Worm (Caenorhabditis elegans) whole organism, early embryonic: ENCODE results near the gene F35A5.1.

Experiments
- aly-1 ChIP-seq: sonication (generic microtip); optimal IDR thresholded peaks from 2 replicates; lab custom pipeline; 2016; ENCODE audit warnings: missing genetic modification characterization, missing compliant biosample characterization
- ama-1 ChIP-seq: fragments of 150-350 bp; optimal IDR thresholded peaks from 2 replicates; lab custom pipeline; 2014
- ceh-13 ChIP-seq: fragments of 200-800 bp; sonication (Bioruptor generic); optimal IDR thresholded peaks from 2 replicates; lab custom pipeline; 2018; ENCODE audit warnings: mild to moderate bottlenecking, missing genetic modification characterization, missing compliant biosample characterization
- ceh-36 ChIP-seq: sonication (generic microtip); optimal IDR thresholded peaks from 2 replicates; lab custom pipeline; 2016; ENCODE audit warnings: missing genetic modification characterization, inconsistent platforms, missing compliant biosample characterization
- ets-7 ChIP-seq: sonication (generic microtip); optimal IDR thresholded peaks from 2 replicates; lab custom pipeline; 2016; ENCODE audit warnings: missing genotype, missing genetic modification characterization, missing compliant biosample characterization
- flt-1 ChIP-seq: fragments of 200-800 bp; sonication (Bioruptor generic); IDR thresholded peaks from 2 replicates; pipeline ENCODE4 v1.3.6; 2022; ENCODE audit warnings: missing genetic modification characterization, missing compliant biosample characterization
- hmbx-1 ChIP-seq: sonication (generic microtip); optimal IDR thresholded peaks from 2 replicates; lab custom pipeline; 2016; ENCODE audit warnings: mild to moderate bottlenecking, missing genetic modification characterization, missing compliant biosample characterization
- hmg-4 ChIP-seq: fragments of 200-800 bp; sonication (Bioruptor generic); optimal IDR thresholded peaks from 2 replicates; lab custom pipeline; 2018; ENCODE audit warnings: mild to moderate bottlenecking, missing genetic modification characterization, missing compliant biosample characterization
- hnd-1 ChIP-seq: sonication (generic microtip); optimal IDR thresholded peaks from 2 replicates; lab custom pipeline; 2016; ENCODE audit warnings: missing genetic modification characterization, missing compliant biosample characterization
- scrt-1 ChIP-seq: fragments of 200-800 bp; sonication (Bioruptor generic); IDR thresholded peaks from 2 replicates; pipeline ENCODE4 v1.3.6; 2022; ENCODE audit warnings: missing genetic modification characterization, missing compliant biosample characterization
- sea-1 ChIP-seq: fragments of 200-800 bp; sonication (Bioruptor generic); conservative IDR thresholded peaks from 2 replicates; pipeline ENCODE4 v1.3.6; 2022; ENCODE audit warnings: missing genetic modification characterization, missing compliant biosample characterization
- tbx-11 ChIP-seq: fragments of 200-800 bp; sonication (Bioruptor generic); IDR thresholded peaks from 2 replicates; pipeline ENCODE4 v1.3.6; 2022; ENCODE audit warnings: missing genetic modification characterization, missing compliant biosample characterization
- tbx-37 ChIP-seq: fragments of 200-800 bp; sonication (Bioruptor generic); conservative IDR thresholded peaks from 2 replicates; pipeline ENCODE4 v1.3.6; 2022; ENCODE audit warnings: missing genetic modification reagents, missing genetic modification characterization, missing compliant biosample characterization
- tra-4 ChIP-seq: sonication (generic microtip); optimal IDR thresholded peaks from 2 replicates; lab custom pipeline; 2017; ENCODE audit warnings: missing genetic modification characterization, missing compliant biosample characterization

DNA sequence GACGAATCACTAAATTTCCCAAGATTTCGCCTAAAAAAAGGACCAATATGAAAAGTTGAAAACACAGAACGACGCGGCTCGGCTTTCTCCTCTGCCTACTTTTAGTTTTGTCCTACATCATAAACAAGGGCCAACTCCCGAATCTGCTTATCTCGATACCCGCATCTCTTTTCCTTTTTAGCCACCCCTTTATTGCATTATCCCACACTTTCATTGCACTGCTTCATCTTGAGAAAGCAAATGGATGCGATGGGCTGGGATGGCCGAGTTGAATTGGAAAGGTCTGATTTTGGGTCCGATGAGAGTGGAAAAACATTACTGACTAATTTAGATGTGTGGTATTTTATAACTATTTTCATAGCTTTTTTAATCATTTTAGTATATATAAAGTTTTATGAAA, 48.5 kb downstream of the F35A5.1 start:
- TF ChIP-seq ama-1 (lab: Kevin White, UChicago) (no peak), flt-1 (GFP tag; lab: Robert Waterston, UW) (no peak), scrt-1 (GFP tag; lab: Robert Waterston, UW) (no peak), tbx-11 (GFP tag; lab: Robert Waterston, UW) (no peak), sea-1 (GFP tag; lab: Robert Waterston, UW) (no peak), ceh-13 (GFP tag; lab: Kevin White, UChicago) (no peak), hmbx-1 (tag; lab: Kevin White, UChicago) (no peak), tbx-37 (GFP tag; lab: Robert Waterston, UW) (no peak), aly-1 (tag; lab: Kevin White, UChicago) (no peak), hnd-1 (tag; lab: Kevin White, UChicago) (no peak), hmg-4 (GFP tag; lab: Kevin White, UChicago) (no peak), ets-7 (tag; lab: Kevin White, UChicago) (no peak), tra-4 (no peak), ceh-36 (no peak)
